Worm (Caenorhabditis elegans): ENCODE data around the gene F01F1.11.

DNA sequence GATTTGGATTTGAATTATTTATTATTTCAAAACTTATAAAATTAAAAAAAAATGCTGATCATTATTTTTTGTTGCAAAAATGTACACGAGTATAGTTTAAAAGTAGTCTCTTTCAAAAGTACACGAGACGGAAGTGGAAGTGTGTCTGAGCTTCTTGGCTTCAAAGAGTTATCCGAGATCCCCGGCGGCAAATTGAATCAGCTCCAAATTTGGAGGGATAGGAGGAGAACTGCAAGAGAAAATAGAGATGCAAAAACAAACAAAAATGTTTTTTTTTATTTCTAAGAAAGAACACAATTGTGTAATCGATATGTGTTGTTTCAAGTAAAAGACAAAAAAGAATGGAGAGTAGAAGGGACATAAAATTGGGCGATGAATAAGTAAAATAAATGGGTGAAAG, 30.9 kb upstream of the F01F1.11 start:
- TF ChIP-seq nhr-11 (tag; optimal IDR thresholded peaks at IDR 0.05) = no peak
- TF ChIP-seq sea-2 (GFP tag; optimal IDR thresholded peaks at IDR 0.05) = no peak
- no peak for TF ChIP-seq nhr-28 (tag; optimal IDR thresholded peaks at IDR 0.05)
- TF ChIP-seq ZK546.5 (tag; optimal IDR thresholded peaks at IDR 0.05) = no peak
- TF ChIP-seq elt-3 (tag; optimal IDR thresholded peaks at IDR 0.05) = no peak
- TF ChIP-seq nhr-237 (tag; optimal IDR thresholded peaks at IDR 0.05) = no peak
- no peak for TF ChIP-seq snpc-4 (tag; optimal IDR thresholded peaks at IDR 0.05)
- no peak for TF ChIP-seq nhr-76 (tag; optimal IDR thresholded peaks at IDR 0.05)
- TF ChIP-seq tbx-2 (tag; optimal IDR thresholded peaks at IDR 0.05) = no peak
- TF ChIP-seq lsy-12 (tag; optimal IDR thresholded peaks at IDR 0.05) = no peak
- no peak for TF ChIP-seq ztf-11 (tag; optimal IDR thresholded peaks at IDR 0.05)
- TF ChIP-seq nfya-1 (tag; optimal IDR thresholded peaks at IDR 0.05; ENCODE audit: insufficient read depth) = no peak
- no peak for TF ChIP-seq nhr-12 (tag; optimal IDR thresholded peaks at IDR 0.05)
- TF ChIP-seq jun-1 (tag; optimal IDR thresholded peaks at IDR 0.05) = no peak
